Worm (Caenorhabditis elegans): ENCODE results near the gene irg-3.
A peak's percentile ranks its signal among the peaks of the same experiment; 100 is the strongest.
"Not testable (repeated sequence)": the region's sequence is repeated elsewhere in the genome, so short reads cannot be mapped to it uniquely, and the experiment has no call there.

irg-3 gene

DNA sequence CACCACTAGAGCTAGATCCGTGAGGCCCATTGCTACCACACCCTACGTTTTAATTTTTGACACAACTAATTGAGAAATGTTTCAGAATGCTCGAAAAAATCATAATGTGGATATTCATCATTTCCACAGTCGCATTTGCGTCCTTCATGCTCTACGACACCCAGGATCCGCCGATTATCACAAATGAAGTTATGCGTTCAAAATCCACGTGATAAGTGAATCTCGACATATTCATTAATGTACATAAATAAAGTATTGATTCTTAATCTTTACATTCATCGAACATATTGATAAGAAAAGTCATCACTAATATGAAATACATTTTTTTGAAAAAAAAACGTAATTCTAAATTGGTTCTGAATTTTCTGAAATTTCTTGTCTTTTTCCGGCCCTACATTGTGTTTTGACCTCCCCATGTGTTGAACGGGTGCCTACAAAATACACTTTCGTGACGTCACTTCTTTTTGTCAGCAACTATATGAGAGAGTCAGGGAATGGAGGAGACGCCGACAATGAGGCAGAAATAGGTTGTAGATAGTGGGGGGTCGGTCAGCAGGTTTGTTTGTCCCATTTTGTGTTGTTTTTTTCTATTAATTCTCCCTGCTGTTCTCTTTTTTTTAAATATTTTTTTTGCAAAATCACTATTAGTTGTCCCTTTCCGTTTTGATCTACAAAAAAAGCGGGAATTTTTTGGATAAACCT is 22.7 kb downstream of the irg-3 start, which contains the start of gene F53E10.1 (continued):
- TF ChIP-seq xbp-1 (tag; optimal IDR thresholded peaks at IDR 0.05) (no peak), elt-2 (tag; optimal IDR thresholded peaks at IDR 0.05) (peak; percentile 26), dsc-1 (tag; optimal IDR thresholded peaks at IDR 0.05) (no peak), lin-14 (GFP tag; optimal IDR thresholded peaks at IDR 0.05) (peak; percentile 82), blmp-1 (tag; optimal IDR thresholded peaks at IDR 0.05) (peak; percentile 59), efl-3 (GFP tag; optimal IDR thresholded peaks at IDR 0.05) (no peak), skn-1 (tag; optimal IDR thresholded peaks at IDR 0.05) (peak; percentile 75), fkh-8 (tag; optimal IDR thresholded peaks at IDR 0.05) (no peak), elt-3 (tag; optimal IDR thresholded peaks at IDR 0.05) (peak in 1 of 6 experiments; percentile 38), efl-1 (optimal IDR thresholded peaks at IDR 0.05) (peak; percentile 47 to 58), efl-1 (GFP tag; optimal IDR thresholded peaks at IDR 0.05 in 1 of 2) (peak; percentile 44 to 93), unc-86 (tag; optimal IDR thresholded peaks at IDR 0.05) (no peak), isw-1 (GFP tag; IDR thresholded peaks at IDR 0.05) (no peak), ceh-82 (tag; optimal IDR thresholded peaks at IDR 0.05) (no peak)

DNA sequence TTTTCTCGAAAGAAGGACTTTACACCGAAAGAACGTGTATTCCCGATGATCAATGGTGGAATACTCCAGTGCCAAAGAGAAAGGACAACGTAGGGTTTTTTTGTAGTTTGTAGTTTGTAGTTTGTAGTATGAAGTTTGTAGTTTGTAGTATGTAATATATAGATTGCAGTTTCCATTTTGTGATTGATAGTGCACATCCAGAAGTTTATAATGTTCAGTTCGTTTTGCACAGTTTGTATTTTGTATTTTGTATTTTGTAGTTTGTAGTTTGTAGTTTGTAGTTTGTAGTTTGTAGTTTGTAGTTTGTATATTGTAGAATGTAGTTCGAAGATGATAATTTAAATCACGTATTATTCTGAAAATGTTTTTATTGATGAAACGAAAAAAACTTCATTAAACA is 25.1 kb downstream of the irg-3 start:
- TF ChIP-seq sox-4 (tag; optimal IDR thresholded peaks at IDR 0.05) = no peak

DNA sequence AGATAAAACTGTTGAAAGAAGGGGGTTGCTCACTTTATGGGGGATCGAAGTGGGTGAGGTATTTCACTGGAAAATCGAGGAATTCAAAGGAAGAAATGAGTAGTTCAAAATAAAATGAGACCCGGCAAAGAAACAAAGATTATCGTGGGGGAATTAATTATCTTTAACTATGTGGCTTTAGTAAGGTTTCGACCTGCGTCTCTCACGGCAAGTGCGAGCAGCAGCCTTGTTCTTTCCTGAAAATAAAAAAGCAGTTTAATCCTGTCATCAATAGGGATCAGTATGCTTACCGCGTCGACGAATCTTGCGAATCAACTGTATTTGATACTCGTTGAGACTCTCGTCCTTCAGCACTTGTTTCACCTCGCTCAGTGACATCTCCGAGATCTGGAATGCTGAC is 29.5 kb downstream of the irg-3 start, which contains the start of gene srh-271:
srh-271 (minus strand) TSS at position 101 of the 400 bp plus-strand sequence.
- TF ChIP-seq efl-1 (optimal IDR thresholded peaks at IDR 0.05) (no peak), efl-1 (GFP tag; optimal IDR thresholded peaks at IDR 0.05 in 1 of 2) (peak in 1 of 2 experiments; percentile 38), nhr-237 (tag; optimal IDR thresholded peaks at IDR 0.05) (no peak)

DNA sequence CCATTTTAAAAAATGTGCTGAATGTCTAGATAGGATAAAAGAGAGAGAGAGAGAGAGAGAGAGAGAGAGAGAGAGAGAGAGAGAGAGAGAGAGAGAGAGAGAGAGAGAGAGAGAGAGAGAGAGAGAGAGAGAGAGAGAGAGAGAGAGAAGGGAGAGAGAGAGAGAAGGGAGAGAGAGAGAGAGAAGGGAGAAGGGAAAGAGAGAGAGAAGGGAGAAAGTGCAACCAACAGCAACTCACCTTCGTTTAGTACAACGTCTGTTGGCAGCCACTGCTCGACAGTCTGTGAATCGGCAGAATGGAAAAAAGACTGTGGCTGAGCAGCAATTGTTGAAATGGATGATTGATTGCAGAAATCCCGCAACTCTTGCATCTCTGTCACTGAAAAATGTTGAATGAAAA is 31.4 kb downstream of the irg-3 start:
- TF ChIP-seq nhr-85 (tag) (no peak), efl-1 (optimal IDR thresholded peaks at IDR 0.05) (peak in 1 of 2 experiments; percentile 8), efl-1 (GFP tag; optimal IDR thresholded peaks at IDR 0.05 in 1 of 2) (no peak)

DNA sequence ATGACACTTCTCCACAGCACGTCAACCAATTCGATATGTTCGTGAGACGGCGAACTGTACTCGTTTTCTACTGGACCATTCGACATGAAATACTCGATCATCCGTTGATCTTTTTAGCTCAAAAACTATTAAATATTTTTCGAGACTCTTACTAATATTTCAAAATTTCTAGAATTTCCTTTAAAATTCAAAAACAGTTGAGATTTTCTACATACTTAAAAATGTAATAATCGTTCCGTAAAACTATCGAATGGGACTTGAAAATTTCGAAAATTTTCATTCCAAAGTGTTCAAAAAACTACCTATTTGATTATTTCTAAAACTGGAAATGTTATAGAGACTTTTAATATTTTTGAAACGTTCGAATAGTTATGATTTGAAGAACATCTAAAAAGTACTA is 33.0 kb downstream of the irg-3 start, which contains the start of gene sknr-1:
sknr-1 (minus strand) TSS at position 101 of the 400 bp plus-strand sequence.
- not testable (repeated sequence) for TF ChIP-seq mef-2 (tag; optimal IDR thresholded peaks at IDR 0.05); blmp-1 (tag; optimal IDR thresholded peaks at IDR 0.05); Y116A8C.19 (tag; optimal IDR thresholded peaks at IDR 0.05; ENCODE audit: borderline replicate concordance)

DNA sequence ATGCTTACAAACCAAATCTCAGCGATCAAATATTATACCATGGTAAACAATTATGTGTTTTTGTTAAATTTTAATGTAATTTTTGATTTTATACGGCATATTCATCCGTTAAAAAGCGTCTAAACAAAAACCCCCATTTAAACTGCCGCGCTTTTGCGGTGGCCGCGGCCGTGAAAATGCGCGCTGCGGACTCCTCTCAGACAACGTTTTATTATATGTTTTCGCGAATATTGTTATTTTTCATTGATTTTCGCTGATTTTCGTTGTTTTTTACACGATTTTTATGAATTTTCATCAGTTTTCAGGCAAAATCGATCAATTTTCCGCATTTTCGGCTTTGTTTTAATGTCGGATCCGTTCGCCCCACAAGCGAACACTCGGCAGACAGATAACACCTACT is 46.2 kb downstream of the irg-3 start, which contains the start of gene W02H5.19:
W02H5.19 (plus strand) TSS at position 346 of the 400 bp plus-strand sequence.
- no peak for TF ChIP-seq zag-1 (tag; optimal IDR thresholded peaks at IDR 0.05)
- peak; percentile 82 for TF ChIP-seq mab-9 (GFP tag; IDR thresholded peaks at IDR 0.05)
- TF ChIP-seq lin-35 (GFP tag; optimal IDR thresholded peaks at IDR 0.05) = peak; percentile 97 to 98
- TF ChIP-seq efl-3 (GFP tag; optimal IDR thresholded peaks at IDR 0.05) = peak; percentile 74
- peak; percentile 64 for TF ChIP-seq C16A3.4 (tag; optimal IDR thresholded peaks at IDR 0.05)
- peak; percentile 96 for TF ChIP-seq sox-4 (tag; optimal IDR thresholded peaks at IDR 0.05)
- TF ChIP-seq vab-15 (tag; optimal IDR thresholded peaks at IDR 0.05) = peak; percentile 82
- peak; percentile 82 for TF ChIP-seq fkh-8 (tag; optimal IDR thresholded peaks at IDR 0.05)
- TF ChIP-seq skn-1 (tag; optimal IDR thresholded peaks at IDR 0.05) = peak; percentile 69
- TF ChIP-seq nhr-90 (tag; optimal IDR thresholded peaks at IDR 0.05; ENCODE audit: poor library complexity) = peak; percentile 97
- peak; percentile 60 for TF ChIP-seq unc-130 (tag; optimal IDR thresholded peaks at IDR 0.05)
- peak; percentile 95 for TF ChIP-seq pax-3 (tag; optimal IDR thresholded peaks at IDR 0.05)
- no peak for TF ChIP-seq mef-2 (tag; optimal IDR thresholded peaks at IDR 0.05)
- TF ChIP-seq sptf-1 (tag; optimal IDR thresholded peaks at IDR 0.05) = no peak
- TF ChIP-seq pag-3 (tag; optimal IDR thresholded peaks at IDR 0.05; ENCODE audit: borderline replicate concordance, insufficient read depth) = no peak
- TF ChIP-seq tbx-2 (tag; optimal IDR thresholded peaks at IDR 0.05) = peak; percentile 96
- TF ChIP-seq aly-2 (tag; optimal IDR thresholded peaks at IDR 0.05) = no peak
- TF ChIP-seq hlh-4 (tag; optimal IDR thresholded peaks at IDR 0.05) = peak; percentile 91
- peak; percentile 70 for TF ChIP-seq lin-39 (tag; optimal IDR thresholded peaks at IDR 0.05)
- TF ChIP-seq ceh-90 (tag; optimal IDR thresholded peaks at IDR 0.05) = peak; percentile 96
- no peak for TF ChIP-seq jun-1 (tag; optimal IDR thresholded peaks at IDR 0.05)
- TF ChIP-seq nhr-20 (tag; optimal IDR thresholded peaks at IDR 0.05) = peak; percentile 94
- peak; percentile 45 for TF ChIP-seq F16B12.6 (tag; optimal IDR thresholded peaks at IDR 0.05)
- peak; percentile 61 for TF ChIP-seq blmp-1 (tag; optimal IDR thresholded peaks at IDR 0.05)
- peak in 2 of 6 experiments; percentile 55 to 71 for TF ChIP-seq elt-3 (tag; optimal IDR thresholded peaks at IDR 0.05)
- peak; percentile 94 to 98 (median 97) for TF ChIP-seq dpl-1 (GFP tag; optimal IDR thresholded peaks at IDR 0.05)
- TF ChIP-seq mdl-1 (tag; optimal IDR thresholded peaks at IDR 0.05) = peak in 1 of 2 experiments; percentile 42
- peak; percentile 43 for TF ChIP-seq nhr-77 (tag; optimal IDR thresholded peaks at IDR 0.05)

All from whole organism, L1 larva.